Worm (Caenorhabditis elegans): Measurements from ENCODE around the gene klp-4.

klp-4 gene

ce11 chrX:3178501-3178900 lies at the start of gene klp-4:
TSS of gene klp-4 (minus strand) at chrX:3178701.
- TF ChIP-seq pha-4 (tag; optimal IDR thresholded peaks at IDR 0.05) (peak; percentile 28), nhr-237 (tag; optimal IDR thresholded peaks at IDR 0.05) (no peak)

- TF ChIP-seq pha-4 (tag; optimal IDR thresholded peaks at IDR 0.05) (peak; percentile 7), nhr-77 (tag; optimal IDR thresholded peaks at IDR 0.05) (no peak), zag-1 (tag; optimal IDR thresholded peaks at IDR 0.05) (no peak), nhr-25 (tag; optimal IDR thresholded peaks at IDR 0.05) (no peak), pqm-1 (tag; optimal IDR thresholded peaks at IDR 0.05) (peak; percentile 37), ceh-28 (tag; optimal IDR thresholded peaks at IDR 0.05) (no peak), elt-3 (tag; optimal IDR thresholded peaks at IDR 0.05) (no peak), nhr-11 (tag; optimal IDR thresholded peaks at IDR 0.05) (no peak), fos-1 (tag; optimal IDR thresholded peaks at IDR 0.05) (no peak), elt-2 (tag; optimal IDR thresholded peaks at IDR 0.05) (peak; percentile 31), nhr-237 (tag; optimal IDR thresholded peaks at IDR 0.05) (no peak), ceh-82 (tag; optimal IDR thresholded peaks at IDR 0.05) (no peak), aly-2 (tag; optimal IDR thresholded peaks at IDR 0.05) (no peak), mdl-1 (tag; optimal IDR thresholded peaks at IDR 0.05) (no peak), snpc-4 (tag; optimal IDR thresholded peaks at IDR 0.05) (no peak)
Measured at ce11 chrX:3226348-3227229, 48.1 kb upstream of the klp-4 start.

ce11 chrX:3223135-3223534 lies 44.6 kb upstream of the klp-4 start:
- TF ChIP-seq daf-12 (tag; optimal IDR thresholded peaks at IDR 0.05) (no peak), pha-4 (tag; optimal IDR thresholded peaks at IDR 0.05) (peak; percentile 2), eor-1 (tag; optimal IDR thresholded peaks at IDR 0.05) (no peak), zag-1 (tag; optimal IDR thresholded peaks at IDR 0.05) (no peak)

- no peak for TF ChIP-seq ceh-16 (tag; optimal IDR thresholded peaks at IDR 0.05)
Measured at ce11 chrX:3220267-3220666, 41.8 kb upstream of the klp-4 start, which contains the start of gene rgl-1. TSS of gene rgl-1 (minus strand) at chrX:3220367.

ce11 chrX:3218040-3218795 lies 39.7 kb upstream of the klp-4 start:
- peak; percentile 35 for TF ChIP-seq nhr-25 (tag; optimal IDR thresholded peaks at IDR 0.05)
- TF ChIP-seq ceh-9 (tag; optimal IDR thresholded peaks at IDR 0.05): no peak
- TF ChIP-seq egl-27 (tag; optimal IDR thresholded peaks at IDR 0.05): no peak
- peak; percentile 18 for TF ChIP-seq pha-4 (tag; optimal IDR thresholded peaks at IDR 0.05)
- TF ChIP-seq elt-3 (tag; optimal IDR thresholded peaks at IDR 0.05): peak in 1 of 3 experiments; percentile 41
- TF ChIP-seq elt-2 (tag; optimal IDR thresholded peaks at IDR 0.05): peak; percentile 74
- TF ChIP-seq nhr-76 (tag; optimal IDR thresholded peaks at IDR 0.05): no peak
- no peak for TF ChIP-seq lin-39 (tag; optimal IDR thresholded peaks at IDR 0.05)
- peak; percentile 4 for TF ChIP-seq pqm-1 (tag; optimal IDR thresholded peaks at IDR 0.05)
- TF ChIP-seq nhr-28 (tag; optimal IDR thresholded peaks at IDR 0.05): no peak
- TF ChIP-seq mml-1 (tag; optimal IDR thresholded peaks at IDR 0.05): no peak
- no peak for TF ChIP-seq ceh-82 (tag; optimal IDR thresholded peaks at IDR 0.05)

ce11 chrX:3216698-3217097 lies 38.2 kb upstream of the klp-4 start:
- TF ChIP-seq lsy-12 (tag; optimal IDR thresholded peaks at IDR 0.05) (no peak), snpc-4 (tag; optimal IDR thresholded peaks at IDR 0.05) (no peak), daf-12 (tag; optimal IDR thresholded peaks at IDR 0.05) (no peak), jun-1 (tag; optimal IDR thresholded peaks at IDR 0.05) (no peak), ama-1 (optimal IDR thresholded peaks at IDR 0.05) (no peak), lin-15B (tag; optimal IDR thresholded peaks at IDR 0.05) (no peak), skn-1 (tag; optimal IDR thresholded peaks at IDR 0.05) (no peak), ZK546.5 (tag; optimal IDR thresholded peaks at IDR 0.05) (no peak), ceh-9 (tag; optimal IDR thresholded peaks at IDR 0.05) (no peak)

Measured in whole organism, L3 larva.